Worm (Caenorhabditis elegans): Measurements from ENCODE around the gene F35C11.3.

DNA sequence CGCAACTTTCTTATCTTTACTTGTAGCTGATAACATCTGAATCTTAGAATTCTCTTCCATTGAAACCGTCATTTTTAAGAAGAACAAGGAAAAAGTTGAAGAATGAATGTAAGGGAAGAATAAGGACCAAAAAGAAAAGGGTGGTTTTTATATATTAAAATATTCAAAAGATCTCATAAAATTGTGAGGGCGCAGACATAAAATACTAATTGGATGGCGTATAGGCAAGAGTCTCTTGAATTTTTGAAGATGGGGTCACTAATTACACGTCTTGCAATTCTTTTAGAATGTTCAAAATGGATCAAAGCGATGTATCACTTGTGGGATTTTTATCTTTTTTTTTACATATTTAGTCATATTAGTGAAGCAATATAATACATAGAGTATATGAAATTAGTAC, 33.9 kb upstream of the F35C11.3 start, which contains the start of gene twk-3:
- no peak for TF ChIP-seq fkh-6 (tag; optimal IDR thresholded peaks at IDR 0.05)
- TF ChIP-seq ama-1 (optimal IDR thresholded peaks at IDR 0.05), result no peak
- no peak for TF ChIP-seq fax-1 (tag; optimal IDR thresholded peaks at IDR 0.05)
- no peak for TF ChIP-seq nhr-11 (tag; optimal IDR thresholded peaks at IDR 0.05)
- TF ChIP-seq tbx-2 (tag; optimal IDR thresholded peaks at IDR 0.05), result no peak
- TF ChIP-seq rnt-1 (tag; optimal IDR thresholded peaks at IDR 0.05), result no peak
- TF ChIP-seq pha-4 (tag; optimal IDR thresholded peaks at IDR 0.05), result no peak
- TF ChIP-seq pax-1 (tag; optimal IDR thresholded peaks at IDR 0.05), result no peak
- no peak for TF ChIP-seq pha-2 (tag; optimal IDR thresholded peaks at IDR 0.05)
- TF ChIP-seq dmd-4 (tag; optimal IDR thresholded peaks at IDR 0.05; ENCODE audit: borderline replicate concordance), result no peak
- no peak for TF ChIP-seq che-1 (tag; optimal IDR thresholded peaks at IDR 0.05)
- no peak for TF ChIP-seq eyg-1 (tag; optimal IDR thresholded peaks at IDR 0.05)
- no peak for TF ChIP-seq F13H6.1 (tag; optimal IDR thresholded peaks at IDR 0.05)
- no peak for TF ChIP-seq pqm-1 (tag; optimal IDR thresholded peaks at IDR 0.05)

Data from whole organism, late embryonic.